Fruit fly (Drosophila melanogaster) whole organism, embryonic: ENCODE results near the gene CG9389.

Experiments
- Atf6 ChIP-seq: fragments of 200-800 bp; sonication (Bioruptor generic); IDR thresholded peaks from 2 replicates; pipeline ENCODE4 v1.3.6; 2022; ENCODE audit warnings: missing biosample characterization, missing genetic modification characterization
- Awh ChIP-seq: fragments of 200-800 bp; sonication (Bioruptor generic); IDR thresholded peaks from 2 replicates; pipeline ENCODE4, ENCODE4 v1.3.6; 2022; ENCODE audit warnings: missing biosample characterization, missing genetic modification characterization
- Blimp-1 ChIP-seq: fragments of 200-800 bp; sonication (Bioruptor generic); optimal IDR thresholded peaks from 3 replicates; lab custom pipeline; 2018; ENCODE audit warnings: missing biosample characterization, missing genetic modification characterization, mild to moderate bottlenecking, moderate library complexity, missing genetic modification reagents
- BtbVII ChIP-seq: fragments of 200-800 bp; sonication (Bioruptor generic); optimal IDR thresholded peaks from 3 replicates; lab custom pipeline; 2017; ENCODE audit warnings: missing biosample characterization, mild to moderate bottlenecking, missing genetic modification characterization
- Bteb2 ChIP-seq: fragments of 200-800 bp; sonication (Bioruptor generic); optimal IDR thresholded peaks from 2 replicates; lab custom pipeline; 2016; ENCODE audit warnings: missing biosample characterization, missing genetic modification characterization
- CG1024 ChIP-seq: fragments of 200-800 bp; sonication (Bioruptor generic); IDR thresholded peaks from 2 replicates; pipeline ENCODE4 v1.3.6; 2022; ENCODE audit warnings: missing biosample characterization, missing genetic modification characterization
- CG10366 ChIP-seq: fragments of 200-800 bp; sonication (Bioruptor generic); IDR thresholded peaks from 2 replicates; pipeline ENCODE4 v1.3.6; 2022; ENCODE audit warnings: missing biosample characterization, missing genetic modification characterization
- CG12236 ChIP-seq: fragments of 200-800 bp; sonication (Bioruptor generic); optimal IDR thresholded peaks from 2 replicates; lab custom pipeline; 2016; ENCODE audit warnings: missing biosample characterization, missing genetic modification characterization
- CG13894 ChIP-seq: fragments of 200-800 bp; sonication (Bioruptor generic); optimal IDR thresholded peaks from 3 replicates; lab custom pipeline; 2018; ENCODE audit warnings: missing biosample characterization, mild to moderate bottlenecking, missing genetic modification characterization, moderate library complexity
- CG15601 ChIP-seq: fragments of 200-800 bp; sonication (Bioruptor generic); optimal IDR thresholded peaks from 3 replicates; lab custom pipeline; 2019; ENCODE audit warnings: missing biosample characterization, mild to moderate bottlenecking, missing genetic modification characterization, moderate library complexity
- CG1603 ChIP-seq: fragments of 200-800 bp; sonication (Bioruptor generic); optimal IDR thresholded peaks from 2 replicates; lab custom pipeline; 2019; ENCODE audit warnings: missing biosample characterization, mild to moderate bottlenecking, missing genetic modification characterization, moderate library complexity
- CG16779 ChIP-seq: fragments of 200-800 bp; sonication (Bioruptor generic); IDR thresholded peaks from 2 replicates; pipeline ENCODE4 v1.3.6; 2022; ENCODE audit warnings: missing biosample characterization, missing genetic modification characterization
- CG17829 ChIP-seq: fragments of 200-800 bp; optimal IDR thresholded peaks from 2 replicates; lab custom pipeline; 2019; ENCODE audit warnings: missing biosample characterization, mild to moderate bottlenecking, missing genetic modification characterization, moderate library complexity
- CG30403 ChIP-seq: fragments of 200-800 bp; sonication (Bioruptor generic); optimal IDR thresholded peaks from 3 replicates; lab custom pipeline; 2016; ENCODE audit warnings: missing biosample characterization, missing genetic modification characterization
- CG31388 ChIP-seq: fragments of 200-800 bp; sonication (Bioruptor generic); optimal IDR thresholded peaks from 2 replicates; lab custom pipeline; 2016; ENCODE audit warnings: missing biosample characterization, missing genetic modification characterization
- CG31441 ChIP-seq: fragments of 200-800 bp; sonication (Bioruptor generic); IDR thresholded peaks from 2 replicates; pipeline ENCODE4 v1.3.6; 2022; ENCODE audit warnings: missing biosample characterization, missing genetic modification characterization
- CG32772 ChIP-seq: fragments of 200-800 bp; sonication (Bioruptor generic); IDR thresholded peaks from 2 replicates; pipeline ENCODE4 v1.3.6; 2022; ENCODE audit warnings: missing biosample characterization, missing genetic modification characterization
- CG34376 ChIP-seq: fragments of 200-800 bp; sonication (Bioruptor generic); optimal IDR thresholded peaks from 2 replicates; lab custom pipeline; 2018; ENCODE audit warnings: missing biosample characterization, mild to moderate bottlenecking, missing genetic modification characterization
- CG3726 ChIP-seq: fragments of 200-800 bp; sonication (Bioruptor generic); IDR thresholded peaks from 3 replicates; pipeline ENCODE4, ENCODE4 v1.3.6; 2022; ENCODE audit warnings: missing biosample characterization, missing genetic modification characterization
- CG6689 ChIP-seq: fragments of 200-800 bp; sonication (Bioruptor generic); IDR thresholded peaks from 2 replicates; pipeline ENCODE4 v1.3.6; 2022; ENCODE audit warnings: missing biosample characterization, missing genetic modification characterization
- CG7372 ChIP-seq: fragments of 200-800 bp; sonication (Bioruptor generic); IDR thresholded peaks from 2 replicates; pipeline ENCODE4 v1.3.6; 2022; ENCODE audit warnings: missing biosample characterization, missing genetic modification characterization
- CG7745 ChIP-seq: fragments of 200-800 bp; sonication (Bioruptor generic); optimal IDR thresholded peaks from 2 replicates; lab custom pipeline; 2018; ENCODE audit warnings: missing biosample characterization, mild to moderate bottlenecking, missing genetic modification characterization, moderate library complexity
- CG7839 ChIP-seq: fragments of 200-800 bp; sonication (Bioruptor generic); optimal IDR thresholded peaks from 3 replicates; lab custom pipeline; 2018; ENCODE audit warnings: missing biosample characterization, mild to moderate bottlenecking, missing genetic modification characterization, moderate library complexity
- CG8089 ChIP-seq: fragments of 200-800 bp; sonication (Bioruptor generic); optimal IDR thresholded peaks from 3 replicates; lab custom pipeline; 2016; ENCODE audit warnings: missing biosample characterization, missing genetic modification characterization
- D19A ChIP-seq: fragments of 200-800 bp; optimal IDR thresholded peaks from 3 replicates; lab custom pipeline; 2019; ENCODE audit warnings: missing biosample characterization, mild to moderate bottlenecking, missing genetic modification characterization, moderate library complexity
- Dad ChIP-seq: fragments of 200-800 bp; sonication (Bioruptor generic); optimal IDR thresholded peaks from 3 replicates; lab custom pipeline; 2016; ENCODE audit warnings: missing biosample characterization, missing genetic modification characterization
- Ets65A ChIP-seq: fragments of 200-800 bp; sonication (Bioruptor generic); peaks from one replicate; lab custom pipeline; 2016; ENCODE audit warnings: missing biosample characterization, missing genetic modification characterization
- Gsc ChIP-seq: fragments of 200-800 bp; sonication (Bioruptor generic); IDR thresholded peaks from 2 replicates; pipeline ENCODE4 v1.3.6; 2022; ENCODE audit warnings: missing biosample characterization, missing genetic modification characterization
- Hmr ChIP-seq: fragments of 200-800 bp; sonication (Bioruptor generic); optimal IDR thresholded peaks from 3 replicates; lab custom pipeline; 2017; ENCODE audit warnings: mild to moderate bottlenecking, missing biosample characterization, missing genetic modification reagents, missing genetic modification characterization
- Hr3 ChIP-seq: fragments of 200-800 bp; sonication (Bioruptor generic); optimal IDR thresholded peaks from 3 replicates; lab custom pipeline; 2016; ENCODE audit warnings: missing biosample characterization, missing genetic modification characterization
- Oli ChIP-seq: fragments of 200-800 bp; sonication (Bioruptor generic); optimal IDR thresholded peaks from 2 replicates; lab custom pipeline; 2018; ENCODE audit warnings: missing biosample characterization, mild to moderate bottlenecking, missing genetic modification characterization, moderate library complexity
- Optix ChIP-seq: fragments of 200-800 bp; sonication (Bioruptor generic); IDR thresholded peaks from 3 replicates; pipeline ENCODE4 v1.3.6; 2022; ENCODE audit warnings: missing biosample characterization, missing genetic modification characterization
- Poxn ChIP-seq: fragments of 200-800 bp; sonication (Bioruptor generic); IDR thresholded peaks from 2 replicates; pipeline ENCODE4 v1.3.6; 2022; ENCODE audit warnings: missing biosample characterization, missing genetic modification characterization
- Ptx1 ChIP-seq: fragments of 200-800 bp; sonication (Bioruptor generic); IDR thresholded peaks from 2 replicates; pipeline ENCODE4 v1.3.6; 2022; ENCODE audit warnings: missing biosample characterization, missing genetic modification characterization
- Scr ChIP-seq: fragments of 200-800 bp; sonication (Bioruptor generic); IDR thresholded peaks from 2 replicates; pipeline ENCODE4 v1.3.6; 2022; ENCODE audit warnings: missing biosample characterization, missing genetic modification characterization; ENCODE audit not compliant: partially characterized antibody
- Sin3A ChIP-seq: fragments of >200 bp; optimal IDR thresholded peaks from 2 replicates; lab custom pipeline; 2018
- Spps ChIP-seq: fragments of 200-800 bp; sonication (Bioruptor generic); optimal IDR thresholded peaks from 2 replicates; lab custom pipeline; 2018; ENCODE audit warnings: missing biosample characterization, mild to moderate bottlenecking, missing genetic modification characterization
- Sry-δ ChIP-seq: fragments of 200-800 bp; sonication (Bioruptor generic); optimal IDR thresholded peaks from 2 replicates; lab custom pipeline; 2016; ENCODE audit warnings: missing biosample characterization, missing genetic modification characterization
- ap ChIP-seq: fragments of 200-800 bp; sonication (Bioruptor generic); IDR thresholded peaks from 2 replicates; pipeline ENCODE4 v1.3.6; 2022; ENCODE audit warnings: missing biosample characterization, missing genetic modification characterization
- dati ChIP-seq: fragments of 200-800 bp; sonication (Bioruptor generic); IDR thresholded peaks from 2 replicates; pipeline ENCODE4 v1.3.6; 2022; ENCODE audit warnings: missing biosample characterization, missing genetic modification characterization
- grn ChIP-seq: fragments of 200-800 bp; sonication (Bioruptor generic); optimal IDR thresholded peaks from 3 replicates; lab custom pipeline; 2017; ENCODE audit warnings: missing biosample characterization, missing genetic modification characterization
- hbn ChIP-seq: fragments of 200-800 bp; sonication (Bioruptor generic); IDR thresholded peaks from 2 replicates; pipeline ENCODE4 v1.3.6; 2022; ENCODE audit warnings: missing biosample characterization, missing genetic modification characterization; ENCODE audit not compliant: partially characterized antibody
- ind ChIP-seq: fragments of 200-800 bp; sonication (Bioruptor generic); optimal IDR thresholded peaks from 3 replicates; lab custom pipeline; 2016; ENCODE audit warnings: missing biosample characterization, missing genetic modification characterization
- knrl ChIP-seq: fragments of 200-800 bp; sonication (Bioruptor generic); IDR thresholded peaks from 3 replicates; pipeline ENCODE4 v1.3.6; 2022; ENCODE audit warnings: missing biosample characterization, missing genetic modification characterization; ENCODE audit not compliant: partially characterized antibody
- nmo ChIP-seq: fragments of 200-800 bp; sonication (Bioruptor generic); optimal IDR thresholded peaks from 2 replicates; lab custom pipeline; 2018; ENCODE audit warnings: missing biosample characterization, mild to moderate bottlenecking, missing genetic modification characterization, moderate library complexity
- pfk ChIP-seq: fragments of 200-800 bp; sonication (Bioruptor generic); optimal IDR thresholded peaks from 2 replicates; lab custom pipeline; 2018; ENCODE audit warnings: missing biosample characterization, mild to moderate bottlenecking, missing genetic modification characterization, moderate library complexity
- repo ChIP-seq: fragments of 200-800 bp; sonication (Bioruptor generic); optimal IDR thresholded peaks from 2 replicates; lab custom pipeline; 2016; ENCODE audit warnings: missing biosample characterization, missing genetic modification characterization
- sisA ChIP-seq: fragments of 200-800 bp; sonication (Bioruptor generic); IDR thresholded peaks from 2 replicates; pipeline ENCODE4 v1.3.6; 2022; ENCODE audit warnings: missing biosample characterization, missing genetic modification characterization
- tin ChIP-seq: fragments of 200-800 bp; sonication (Bioruptor generic); optimal IDR thresholded peaks from 3 replicates; lab custom pipeline; 2016; ENCODE audit warnings: missing biosample characterization, missing genetic modification characterization
- vvl ChIP-seq: fragments of 200-800 bp; sonication (Bioruptor generic); IDR thresholded peaks from 2 replicates; pipeline ENCODE4 v1.3.6; 2022; ENCODE audit warnings: missing biosample characterization, missing genetic modification characterization
- zen2 ChIP-seq: fragments of 200-800 bp; sonication (Bioruptor generic); IDR thresholded peaks from 3 replicates; pipeline ENCODE4 v1.3.6; 2022; ENCODE audit warnings: missing biosample characterization, missing genetic modification characterization; ENCODE audit not compliant: partially characterized antibody

The CG9389 gene

dm6 chr3L:21223268-21223667 lies 47.1 kb downstream of the CG9389 start (continued):
- TF ChIP-seq Atf6 (GFP tag; lab: Robert Waterston, UW): no peak
- no peak for TF ChIP-seq Awh (GFP tag; lab: Robert Waterston, UW)
- TF ChIP-seq vvl (GFP tag; lab: Robert Waterston, UW): peak; percentile 47; the same call in 1 of the 2 replicates
- TF ChIP-seq Oli: peak; percentile 18
- TF ChIP-seq D19A (tag; lab: Kevin White, UChicago): no peak
- TF ChIP-seq Hr3 (GFP tag; lab: Kevin White, UChicago): no peak
- no peak for TF ChIP-seq CG15601
- peak; percentile 30; the same call in 1 of the 2 replicates for TF ChIP-seq CG10366 (GFP tag; lab: Robert Waterston, UW)
- TF ChIP-seq CG7839 (tag; lab: Kevin White, UChicago): peak; percentile 51
- TF ChIP-seq dati (GFP tag; lab: Robert Waterston, UW): no peak
- TF ChIP-seq Poxn (GFP tag; lab: Robert Waterston, UW): no peak
- peak; percentile 3 for TF ChIP-seq nmo
- no peak for TF ChIP-seq CG16779 (GFP tag; lab: Robert Waterston, UW)
- peak; percentile 24 for TF ChIP-seq CG1603 (tag; lab: Kevin White, UChicago)
- peak; percentile 1 for TF ChIP-seq CG17829 (tag; lab: Kevin White, UChicago)
- no peak for TF ChIP-seq tin (GFP tag; lab: Kevin White, UChicago)
- TF ChIP-seq CG31388: no peak
- no peak for TF ChIP-seq CG7745 (tag; lab: Kevin White, UChicago)
- no peak for TF ChIP-seq CG7372 (GFP tag; lab: Robert Waterston, UW)
- TF ChIP-seq Blimp-1 (GFP tag; lab: Kevin White, UChicago): peak; percentile 35
- no peak for TF ChIP-seq CG34376
- TF ChIP-seq CG31441 (GFP tag; lab: Robert Waterston, UW): peak; percentile 28; the same call in 1 of the 2 replicates

- TF ChIP-seq CG30403 (GFP tag; lab: Kevin White, UChicago): no peak
- TF ChIP-seq CG8089 (GFP tag; lab: Kevin White, UChicago): no peak
- TF ChIP-seq zen2 (GFP tag; lab: Robert Waterston, UW): no peak
- no peak for TF ChIP-seq Scr (GFP tag; lab: Robert Waterston, UW)
- TF ChIP-seq Hmr (GFP tag; lab: Kevin White, UChicago): no peak
- no peak for TF ChIP-seq CG6689
- TF ChIP-seq BtbVII (GFP tag; lab: Kevin White, UChicago): no peak
- TF ChIP-seq Bteb2: no peak
- no peak for TF ChIP-seq CG13894 (tag; lab: Kevin White, UChicago)
- TF ChIP-seq ap: no peak
- no peak for TF ChIP-seq Dad (GFP tag; lab: Kevin White, UChicago)
- TF ChIP-seq CG3726: 0 out of 3 replicates have a peak, but pooled peaks have one; percentile 49
- no peak for TF ChIP-seq CG1024
- peak; percentile 28 for TF ChIP-seq Ets65A (GFP tag; lab: Kevin White, UChicago)
- no peak for TF ChIP-seq ind (GFP tag; lab: Kevin White, UChicago)
- TF ChIP-seq CG32772 (GFP tag; lab: Robert Waterston, UW): 0 out of 2 replicates have a peak, but pooled peaks have one; percentile 7
- no peak for TF ChIP-seq repo (GFP tag; lab: Kevin White, UChicago)
- no peak for TF ChIP-seq Spps (tag; lab: Kevin White, UChicago)
- TF ChIP-seq pfk (GFP tag; lab: Kevin White, UChicago): no peak
- no peak for TF ChIP-seq Sin3A (lab: Kevin White, UChicago)
- no peak for TF ChIP-seq Ptx1 (GFP tag; lab: Robert Waterston, UW)
- no peak for TF ChIP-seq CG7745 (tag; lab: Kevin White, UChicago)
- TF ChIP-seq sisA (GFP tag; lab: Robert Waterston, UW): no peak
- no peak for TF ChIP-seq CG12236 (GFP tag; lab: Kevin White, UChicago)
- TF ChIP-seq Oli: no peak
- TF ChIP-seq Sry-δ (GFP tag; lab: Kevin White, UChicago): no peak
- TF ChIP-seq Optix (GFP tag; lab: Robert Waterston, UW): 0 out of 3 replicates have a peak, but pooled peaks have one; percentile 6
- TF ChIP-seq Poxn (GFP tag; lab: Robert Waterston, UW): no peak
- no peak for TF ChIP-seq grn (GFP tag; lab: Kevin White, UChicago)
- TF ChIP-seq Gsc (GFP tag; lab: Robert Waterston, UW): no peak
- no peak for TF ChIP-seq CG16779 (GFP tag; lab: Robert Waterston, UW)
- no peak for TF ChIP-seq Hr3 (GFP tag; lab: Kevin White, UChicago)
- TF ChIP-seq knrl (GFP tag; lab: Robert Waterston, UW): no peak
- no peak for TF ChIP-seq hbn (GFP tag; lab: Robert Waterston, UW)
Measured at dm6 chr3L:21220100-21220499, 50.3 kb downstream of the CG9389 start, which contains the start of gene CG43219. Gene CG43219 (plus strand): TSS chr3L:21220400.
